Fruit fly (Drosophila melanogaster) whole organism, embryonic: ENCODE data around the gene CG7320.

Experiments
- B-H1 ChIP-seq: fragments of 200-800 bp; sonication (Bioruptor generic); IDR thresholded peaks from 3 replicates; pipeline ENCODE4 v1.3.6; 2022; ENCODE audit warnings: missing biosample characterization, missing genetic modification characterization
- BEAF-32 ChIP-seq: fragments of 200-800 bp; sonication (Bioruptor generic); optimal IDR thresholded peaks from 3 replicates; lab custom pipeline; 2017; ENCODE audit warnings: missing biosample characterization, missing genetic modification characterization, mild to moderate bottlenecking, moderate library complexity, missing genetic modification reagents
- Bdp1 ChIP-seq: fragments of 200-800 bp; sonication (Bioruptor generic); optimal IDR thresholded peaks from 3 replicates; lab custom pipeline; 2016; ENCODE audit warnings: missing biosample characterization, missing genetic modification characterization
- CG10462 ChIP-seq: fragments of 200-800 bp; sonication (Bioruptor generic); optimal IDR thresholded peaks from 2 replicates; lab custom pipeline; 2016; ENCODE audit warnings: missing biosample characterization, missing genetic modification characterization
- CG11093 ChIP-seq: fragments of 200-800 bp; sonication (Bioruptor generic); IDR thresholded peaks from 3 replicates; pipeline ENCODE4 v1.3.6; 2022; ENCODE audit warnings: missing biosample characterization, missing genetic modification characterization
- CG11504 ChIP-seq: fragments of 200-800 bp; sonication (Bioruptor generic); optimal IDR thresholded peaks from 3 replicates; lab custom pipeline; 2019; ENCODE audit warnings: missing biosample characterization, mild to moderate bottlenecking, missing genetic modification characterization, moderate library complexity
- CG12071 ChIP-seq: fragments of 200-800 bp; sonication (Bioruptor generic); optimal IDR thresholded peaks from 3 replicates; lab custom pipeline; 2018; ENCODE audit warnings: missing biosample characterization, mild to moderate bottlenecking, missing genetic modification characterization
- CG17802 ChIP-seq: fragments of 200-800 bp; sonication (Bioruptor generic); optimal IDR thresholded peaks from 2 replicates; lab custom pipeline; 2018; ENCODE audit warnings: missing biosample characterization, mild to moderate bottlenecking, missing genetic modification characterization, moderate library complexity
- CG30431 ChIP-seq: fragments of 200-800 bp; sonication (Bioruptor generic); optimal IDR thresholded peaks from 2 replicates; lab custom pipeline; 2017; ENCODE audit warnings: missing biosample characterization, missing genetic modification characterization
- CG32532 ChIP-seq: fragments of 200-800 bp; sonication (Bioruptor generic); IDR thresholded peaks from 2 replicates; pipeline ENCODE4 v1.3.6; 2022; ENCODE audit warnings: missing biosample characterization, missing genetic modification characterization
- CG33213 ChIP-seq: fragments of 200-800 bp; sonication (Bioruptor generic); optimal IDR thresholded peaks from 3 replicates; lab custom pipeline; 2016; ENCODE audit warnings: missing biosample characterization, missing genetic modification characterization
- CG3726 ChIP-seq: fragments of 200-800 bp; sonication (Bioruptor generic); IDR thresholded peaks from 3 replicates; pipeline ENCODE4, ENCODE4 v1.3.6; 2022; ENCODE audit warnings: missing biosample characterization, missing genetic modification characterization
- CG3847 ChIP-seq: fragments of 200-800 bp; sonication (Bioruptor generic); IDR thresholded peaks from 2 replicates; pipeline ENCODE4 v1.3.6; 2022; ENCODE audit warnings: missing biosample characterization, missing genetic modification characterization
- CG43689 ChIP-seq: fragments of 200-800 bp; sonication (Bioruptor generic); IDR thresholded peaks from 2 replicates; pipeline ENCODE4 v1.3.6; 2022; ENCODE audit warnings: missing biosample characterization, missing genetic modification characterization
- CG4707 ChIP-seq: fragments of 200-800 bp; sonication (Bioruptor generic); optimal IDR thresholded peaks from 2 replicates; lab custom pipeline; 2018; ENCODE audit warnings: missing biosample characterization, mild to moderate bottlenecking, missing genetic modification characterization, moderate library complexity
- CG6254 ChIP-seq: fragments of 200-800 bp; sonication (Bioruptor generic); optimal IDR thresholded peaks from 3 replicates; lab custom pipeline; 2017; ENCODE audit warnings: mild to moderate bottlenecking, missing biosample characterization, missing genetic modification reagents, missing genetic modification characterization
- CG9932 ChIP-seq: fragments of 200-800 bp; sonication (Bioruptor generic); IDR thresholded peaks from 2 replicates; pipeline ENCODE4 v1.3.6; 2022; ENCODE audit warnings: missing biosample characterization, missing genetic modification characterization
- CHES-1-like ChIP-seq: fragments of 200-800 bp; sonication (Bioruptor generic); optimal IDR thresholded peaks from 2 replicates; lab custom pipeline; 2016; ENCODE audit warnings: missing biosample characterization, missing genetic modification characterization
- Elba2 ChIP-seq: fragments of 200-800 bp; sonication (Bioruptor generic); optimal IDR thresholded peaks from 3 replicates; lab custom pipeline; 2016; ENCODE audit warnings: missing biosample characterization, missing genetic modification characterization
- Ets65A ChIP-seq: fragments of 200-800 bp; sonication (Bioruptor generic); peaks from one replicate; lab custom pipeline; 2016; ENCODE audit warnings: missing biosample characterization, missing genetic modification characterization
- GATAe ChIP-seq: fragments of 200-800 bp; sonication (Bioruptor generic); conservative IDR thresholded peaks from 2 replicates; pipeline ENCODE4 v1.3.6; 2022; ENCODE audit warnings: missing biosample characterization, missing genetic modification characterization
- HmgZ ChIP-seq: fragments of 200-800 bp; sonication (Bioruptor generic); optimal IDR thresholded peaks from 2 replicates; lab custom pipeline; 2018; ENCODE audit warnings: missing biosample characterization, mild to moderate bottlenecking, missing genetic modification characterization
- Hmx ChIP-seq: fragments of 200-800 bp; sonication (Bioruptor generic); optimal IDR thresholded peaks from 2 replicates; lab custom pipeline; 2016; ENCODE audit warnings: missing biosample characterization, missing genetic modification characterization
- Hr78 ChIP-seq, 2 experiments: fragments of 200-800 bp in 1 of 2; fragments of >200 bp in 1 of 2; sonication (Bioruptor generic) in 1 of 2; optimal IDR thresholded peaks; 2 replicates each; lab custom pipeline; 2017 to 2019; ENCODE audit warnings: missing biosample characterization in 2 of 2, missing genetic modification characterization in 2 of 2, mild to moderate bottlenecking in 1 of 2, moderate library complexity in 1 of 2
- Hsf ChIP-seq: fragments of 200-800 bp; sonication (Bioruptor generic); optimal IDR thresholded peaks from 3 replicates; lab custom pipeline; 2016; ENCODE audit warnings: missing biosample characterization, missing genetic modification characterization
- Opbp ChIP-seq: fragments of 200-800 bp; sonication (Bioruptor generic); IDR thresholded peaks from 3 replicates; pipeline ENCODE4 v1.3.6; 2022; ENCODE audit warnings: missing biosample characterization, missing genetic modification characterization; ENCODE audit not compliant: partially characterized antibody
- Sry-δ ChIP-seq: fragments of 200-800 bp; sonication (Bioruptor generic); optimal IDR thresholded peaks from 2 replicates; lab custom pipeline; 2016; ENCODE audit warnings: missing biosample characterization, missing genetic modification characterization
- Trl ChIP-seq, 3 experiments: fragments of >200 bp in 2 of 3; fragments of 200-800 bp in 1 of 3; sonication (Bioruptor generic) in 1 of 3; optimal IDR thresholded peaks; 2 replicates in 1 of 3; 3 replicates in 2 of 3; lab custom pipeline; 2016 to 2017; ENCODE audit warnings: missing biosample characterization in 1 of 3, missing genetic modification characterization in 1 of 3
- Usf ChIP-seq: fragments of 200-800 bp; sonication (Bioruptor generic); optimal IDR thresholded peaks from 2 replicates; lab custom pipeline; 2017; ENCODE audit warnings: missing genotype, missing biosample characterization, missing genetic modification characterization
- amos ChIP-seq: fragments of 200-800 bp; sonication (Bioruptor generic); IDR thresholded peaks from 2 replicates; pipeline ENCODE4 v1.3.6; 2022; ENCODE audit warnings: missing biosample characterization, missing genetic modification characterization; ENCODE audit not compliant: partially characterized antibody
- chm ChIP-seq: fragments of 200-800 bp; sonication (Bioruptor generic); IDR thresholded peaks from 2 replicates; pipeline ENCODE4 v1.3.6; 2022; ENCODE audit warnings: missing biosample characterization, missing genetic modification characterization
- ci ChIP-seq: fragments of 200-800 bp; sonication (Bioruptor generic); IDR thresholded peaks from 3 replicates; pipeline ENCODE4 v1.3.6; 2022; ENCODE audit warnings: missing biosample characterization, missing genetic modification characterization
- exex ChIP-seq: fragments of 200-800 bp; sonication (Bioruptor generic); optimal IDR thresholded peaks from 4 replicates; lab custom pipeline; 2018; ENCODE audit warnings: missing biosample characterization, mild to moderate bottlenecking, missing genetic modification characterization, moderate library complexity
- eyg ChIP-seq: fragments of 200-800 bp; sonication (Bioruptor generic); optimal IDR thresholded peaks from 3 replicates; lab custom pipeline; 2016; ENCODE audit warnings: missing biosample characterization, missing genetic modification characterization
- gce ChIP-seq: fragments of 200-800 bp; sonication (Bioruptor generic); IDR thresholded peaks from 3 replicates; pipeline ENCODE4 v1.3.6; 2022; ENCODE audit warnings: missing biosample characterization, missing genetic modification characterization
- gcm ChIP-seq: fragments of 200-800 bp; sonication (Bioruptor generic); optimal IDR thresholded peaks from 2 replicates; lab custom pipeline; 2019; ENCODE audit warnings: missing biosample characterization, mild to moderate bottlenecking, missing genetic modification characterization, moderate library complexity
- hb ChIP-seq: fragments of 200-800 bp; sonication (Bioruptor generic); IDR thresholded peaks from 3 replicates; pipeline ENCODE4 v1.3.6; 2022; ENCODE audit warnings: missing biosample characterization, missing genetic modification characterization; ENCODE audit not compliant: partially characterized antibody
- insv ChIP-seq, 2 experiments: fragments of 200-800 bp; sonication (Bioruptor generic); optimal IDR thresholded peaks; 3 replicates each; lab custom pipeline; 2016 to 2018; ENCODE audit warnings: missing biosample characterization in 2 of 2, missing genetic modification characterization in 2 of 2
- mirr ChIP-seq: fragments of 200-800 bp; sonication (Bioruptor generic); optimal IDR thresholded peaks from 3 replicates; lab custom pipeline; 2018; ENCODE audit warnings: missing biosample characterization, mild to moderate bottlenecking, missing genetic modification characterization
- pb ChIP-seq: fragments of 200-800 bp; sonication (Bioruptor generic); optimal IDR thresholded peaks from 3 replicates; lab custom pipeline; 2016; ENCODE audit warnings: missing biosample characterization, missing genetic modification characterization
- peb ChIP-seq: fragments of 200-800 bp; sonication (Bioruptor generic); IDR thresholded peaks from 2 replicates; pipeline ENCODE4 v1.3.6; 2022; ENCODE audit warnings: missing biosample characterization, missing genetic modification characterization
- pfk ChIP-seq: fragments of 200-800 bp; sonication (Bioruptor generic); optimal IDR thresholded peaks from 2 replicates; lab custom pipeline; 2018; ENCODE audit warnings: missing biosample characterization, mild to moderate bottlenecking, missing genetic modification characterization, moderate library complexity
- psq ChIP-seq: fragments of 200-800 bp; sonication (Bioruptor generic); optimal IDR thresholded peaks from 2 replicates; lab custom pipeline; 2017; ENCODE audit warnings: missing biosample characterization, missing genetic modification characterization
- rib ChIP-seq: fragments of 200-800 bp; sonication (Bioruptor generic); IDR thresholded peaks from 2 replicates; pipeline ENCODE4 v1.3.6; 2022; ENCODE audit warnings: missing biosample characterization, missing genetic modification characterization
- schlank ChIP-seq: fragments of 200-800 bp; sonication (Bioruptor generic); optimal IDR thresholded peaks from 2 replicates; lab custom pipeline; 2018; ENCODE audit warnings: missing biosample characterization, mild to moderate bottlenecking, missing genetic modification characterization
- shn ChIP-seq: fragments of 200-800 bp; sonication (Bioruptor generic); optimal IDR thresholded peaks from 3 replicates; lab custom pipeline; 2016; ENCODE audit warnings: missing biosample characterization, missing genetic modification characterization
- stc ChIP-seq: fragments of 200-800 bp; sonication (Bioruptor generic); IDR thresholded peaks from 2 replicates; pipeline ENCODE4 v1.3.6; 2022; ENCODE audit warnings: missing biosample characterization, missing genetic modification characterization
- tgo ChIP-seq: fragments of 200-800 bp; sonication (Bioruptor generic); IDR thresholded peaks from 3 replicates; pipeline ENCODE4 v1.3.6; 2022; ENCODE audit warnings: missing biosample characterization, missing genetic modification characterization
- tio ChIP-seq: fragments of 200-800 bp; sonication (Bioruptor generic); optimal IDR thresholded peaks from 2 replicates; lab custom pipeline; 2017; ENCODE audit warnings: missing biosample characterization, missing genetic modification characterization, inconsistent platforms
- vnd ChIP-seq: fragments of 200-800 bp; sonication (Bioruptor generic); IDR thresholded peaks from 3 replicates; pipeline ENCODE4 v1.3.6; 2022; ENCODE audit warnings: missing biosample characterization, missing genetic modification characterization; ENCODE audit not compliant: partially characterized antibody

The CG7320 gene

dm6 chr3L:18192858-18193478 is 8.3 kb upstream of the CG7320 start (continued):
- TF ChIP-seq HmgZ (tag; lab: Kevin White, UChicago): no peak
- no peak for TF ChIP-seq CG33213
- peak; percentile 33 for TF ChIP-seq psq (GFP tag; lab: Kevin White, UChicago)
- no peak for TF ChIP-seq peb
- TF ChIP-seq schlank (tag; lab: Kevin White, UChicago): no peak
- no peak for TF ChIP-seq CG4707 (GFP tag; lab: Kevin White, UChicago)
- TF ChIP-seq CHES-1-like (GFP tag; lab: Kevin White, UChicago): no peak
- TF ChIP-seq Hsf (GFP tag; lab: Kevin White, UChicago): peak; percentile 22
- TF ChIP-seq CG9932: peak; percentile 62
- no peak for TF ChIP-seq shn (GFP tag; lab: Kevin White, UChicago)
- no peak; the same call in 1 of the 2 replicates for TF ChIP-seq CG3847
- no peak for TF ChIP-seq mirr (GFP tag; lab: Kevin White, UChicago)
- TF ChIP-seq CG12071 (GFP tag; lab: Kevin White, UChicago): no peak
- TF ChIP-seq GATAe (GFP tag; lab: Robert Waterston, UW): no peak
- TF ChIP-seq CG17802 (tag; lab: Kevin White, UChicago): peak; percentile 29
- TF ChIP-seq ci (GFP tag; lab: Robert Waterston, UW): peak; percentile 55; the same call in 1 of the 3 replicates
- peak; percentile 59 for TF ChIP-seq stc (GFP tag; lab: Robert Waterston, UW)
- no peak for TF ChIP-seq Opbp (GFP tag; lab: Robert Waterston, UW)
- peak; percentile 53 for TF ChIP-seq CG10462 (GFP tag; lab: Kevin White, UChicago)
- TF ChIP-seq gce (GFP tag; lab: Robert Waterston, UW): peak; percentile 40; the same call in 1 of the 3 replicates
- TF ChIP-seq Trl (optimal IDR thresholded peaks at IDR 0.05; lab: Kevin White, UChicago): peak in 1 of 2 experiments; percentile 6
- TF ChIP-seq Trl (GFP tag; optimal IDR thresholded peaks at IDR 0.05; lab: Kevin White, UChicago): no peak
- no peak for TF ChIP-seq chm (GFP tag; lab: Robert Waterston, UW)
- peak; percentile 76 for TF ChIP-seq tgo
- peak in 1 of 2 experiments; percentile 55 for TF ChIP-seq Hr78 (GFP tag; optimal IDR thresholded peaks at IDR 0.05; lab: Kevin White, UChicago)
- peak; percentile 70 for TF ChIP-seq CG11093 (GFP tag; lab: Robert Waterston, UW)
- no peak for TF ChIP-seq rib (GFP tag; lab: Robert Waterston, UW)
- no peak for TF ChIP-seq Ets65A
- TF ChIP-seq Bdp1 (GFP tag; lab: Kevin White, UChicago): no peak
- no peak for TF ChIP-seq exex (tag; lab: Kevin White, UChicago)
- no peak for TF ChIP-seq hb (GFP tag; lab: Robert Waterston, UW)
- TF ChIP-seq amos (GFP tag; lab: Robert Waterston, UW): no peak
- TF ChIP-seq Usf (GFP tag; lab: Kevin White, UChicago): peak; percentile 63
- TF ChIP-seq CG32532: peak; percentile 60; the same call in 1 of the 2 replicates
- TF ChIP-seq CG11504: peak; percentile 86
- TF ChIP-seq B-H1 (GFP tag; lab: Robert Waterston, UW): 0 out of 3 replicates have a peak, but pooled peaks have one; percentile 21
- no peak for TF ChIP-seq Sry-δ
- TF ChIP-seq insv (GFP tag; optimal IDR thresholded peaks at IDR 0.05; lab: Kevin White, UChicago): no peak
- TF ChIP-seq CG3726 (GFP tag; lab: Robert Waterston, UW): 0 out of 3 replicates have a peak, but pooled peaks have one; percentile 43
- peak; percentile 82 for TF ChIP-seq gcm (GFP tag; lab: Kevin White, UChicago)
- no peak for TF ChIP-seq eyg (GFP tag; lab: Kevin White, UChicago)
- no peak for TF ChIP-seq vnd (GFP tag; lab: Robert Waterston, UW)
- TF ChIP-seq pb: no peak
- TF ChIP-seq BEAF-32 (GFP tag; lab: Kevin White, UChicago): no peak
- no peak for TF ChIP-seq Hmx (GFP tag; lab: Kevin White, UChicago)
- no peak for TF ChIP-seq pfk
- peak; percentile 46 for TF ChIP-seq CG30431 (GFP tag; lab: Kevin White, UChicago)
- TF ChIP-seq CG43689 (GFP tag; lab: Robert Waterston, UW): no peak
- TF ChIP-seq tio (GFP tag; lab: Kevin White, UChicago): peak; percentile 74
- peak; percentile 82 for TF ChIP-seq CG6254 (GFP tag; lab: Kevin White, UChicago)
- TF ChIP-seq Elba2 (GFP tag; lab: Kevin White, UChicago): no peak
